Worm (Caenorhabditis elegans) whole organism, early embryonic: Measurements from ENCODE around the gene Y44A6D.1.

Experiments
- aly-1 ChIP-seq: sonication (generic microtip); optimal IDR thresholded peaks from 2 replicates; lab custom pipeline; 2016; ENCODE audit warnings: missing genetic modification characterization, missing compliant biosample characterization
- ama-1 ChIP-seq: fragments of 150-350 bp; optimal IDR thresholded peaks from 2 replicates; lab custom pipeline; 2014
- ceh-36 ChIP-seq: sonication (generic microtip); optimal IDR thresholded peaks from 2 replicates; lab custom pipeline; 2016; ENCODE audit warnings: missing genetic modification characterization, inconsistent platforms, missing compliant biosample characterization
- hmbx-1 ChIP-seq: sonication (generic microtip); optimal IDR thresholded peaks from 2 replicates; lab custom pipeline; 2016; ENCODE audit warnings: mild to moderate bottlenecking, missing genetic modification characterization, missing compliant biosample characterization
- hmg-4 ChIP-seq: fragments of 200-800 bp; sonication (Bioruptor generic); optimal IDR thresholded peaks from 2 replicates; lab custom pipeline; 2018; ENCODE audit warnings: mild to moderate bottlenecking, missing genetic modification characterization, missing compliant biosample characterization
- sea-1 ChIP-seq: fragments of 200-800 bp; sonication (Bioruptor generic); conservative IDR thresholded peaks from 2 replicates; pipeline ENCODE4 v1.3.6; 2022; ENCODE audit warnings: missing genetic modification characterization, missing compliant biosample characterization
- tbx-11 ChIP-seq: fragments of 200-800 bp; sonication (Bioruptor generic); IDR thresholded peaks from 2 replicates; pipeline ENCODE4 v1.3.6; 2022; ENCODE audit warnings: missing genetic modification characterization, missing compliant biosample characterization
- tra-4 ChIP-seq: sonication (generic microtip); optimal IDR thresholded peaks from 2 replicates; lab custom pipeline; 2017; ENCODE audit warnings: missing genetic modification characterization, missing compliant biosample characterization

- TF ChIP-seq tbx-11: no peak
- no peak for TF ChIP-seq aly-1
- no peak for TF ChIP-seq hmg-4 (GFP tag; lab: Kevin White, UChicago)
- no peak for TF ChIP-seq sea-1 (GFP tag; lab: Robert Waterston, UW)
- no peak for TF ChIP-seq tra-4
- no peak for TF ChIP-seq ama-1 (lab: Kevin White, UChicago)
- TF ChIP-seq hmbx-1 (tag; lab: Kevin White, UChicago): no peak
- no peak for TF ChIP-seq ceh-36
These were observed 10.9 kb downstream of the Y44A6D.1 start for ce11 chrV:20778886-20779285.
